In the genomic region with DNA sequence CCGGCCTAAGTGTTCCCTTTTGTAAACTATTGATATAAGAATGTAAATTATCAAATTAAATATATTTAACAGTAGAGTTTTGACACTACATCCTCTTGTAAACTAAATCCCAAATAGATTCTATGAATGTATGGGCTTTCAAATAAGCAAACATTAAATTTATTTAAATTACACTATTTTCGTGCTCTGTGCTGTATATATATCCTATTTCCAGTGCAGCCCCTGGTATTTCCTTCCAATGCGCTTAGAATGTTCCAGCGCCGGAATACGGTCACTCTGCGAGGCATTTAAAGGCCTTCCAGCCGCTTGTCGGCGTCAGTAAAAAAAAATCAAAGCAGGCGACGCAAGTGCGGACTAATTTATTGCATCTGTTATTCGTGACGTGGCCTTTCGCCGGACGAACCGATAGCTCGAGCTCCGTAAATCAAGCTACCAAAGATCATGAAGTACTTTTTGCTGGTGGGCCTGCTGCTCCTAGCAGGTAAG, we compare ENCODE assay signal across 1 fruit fly cellular context.
TF ChIP-seq lines count a peak whose summit lies in the region.

Gene Gp93 (plus strand): TSS at position 291 of the 486 bp plus-strand sequence.

TF ChIP-seq in whole organism, embryonic, 481 proteins besides CTCF, POLR2A, EP300 and RAD21 (continued from another document and continues in another):
- TF ChIP-seq Mes4 (GFP tag; optimal IDR thresholded peaks at IDR 0.05; lab: Kevin White, UChicago) (no peak), Xrp1 (GFP tag; IDR thresholded peaks at IDR 0.05; lab: Robert Waterston, UW) (peak; percentile 76), trem (tag; optimal IDR thresholded peaks at IDR 0.05; lab: Kevin White, UChicago) (peak; percentile 29), CG1832 (GFP tag; optimal IDR thresholded peaks at IDR 0.05; lab: Kevin White, UChicago) (no peak), ewg (GFP tag; optimal IDR thresholded peaks at IDR 0.05; lab: Kevin White, UChicago) (no peak), CG5180 (GFP tag; optimal IDR thresholded peaks at IDR 0.05; lab: Kevin White, UChicago) (no peak), CG12236 (GFP tag; optimal IDR thresholded peaks at IDR 0.05; lab: Kevin White, UChicago) (no peak), peb (GFP tag; IDR thresholded peaks at IDR 0.05; lab: Robert Waterston, UW) (no peak), Fer2 (tag; optimal IDR thresholded peaks at IDR 0.05; lab: Kevin White, UChicago) (no peak), Fer1 (GFP tag; optimal IDR thresholded peaks at IDR 0.05; lab: Kevin White, UChicago) (peak; percentile 39), eve (GFP tag; optimal IDR thresholded peaks at IDR 0.05; lab: Kevin White, UChicago) (no peak), Rx (GFP tag; IDR thresholded peaks at IDR 0.05; lab: Robert Waterston, UW) (peak; percentile 38; the same call in 1 of the 2 replicates), CG31224 (GFP tag; IDR thresholded peaks at IDR 0.05; lab: Robert Waterston, UW) (peak; percentile 47; the same call in 1 of the 2 replicates), CG10543 (GFP tag; optimal IDR thresholded peaks at IDR 0.05; lab: Kevin White, UChicago) (peak; percentile 8), NC2α (GFP tag; optimal IDR thresholded peaks at IDR 0.05; lab: Kevin White, UChicago) (peak; percentile 57), CG14667 (GFP tag; IDR thresholded peaks at IDR 0.05; lab: Robert Waterston, UW) (peak; percentile 57), Atf6 (GFP tag; IDR thresholded peaks at IDR 0.05; lab: Robert Waterston, UW) (peak; percentile 62; the same call in 1 of the 2 replicates), CG18599 (GFP tag; optimal IDR thresholded peaks at IDR 0.05; lab: Kevin White, UChicago) (peak; percentile 30), en (GFP tag; optimal IDR thresholded peaks at IDR 0.05; lab: Kevin White, UChicago) (no peak), wek (GFP tag; optimal IDR thresholded peaks at IDR 0.05; lab: Kevin White, UChicago) (no peak), D (optimal IDR thresholded peaks at IDR 0.05; lab: Kevin White, UChicago) (no peak), D (GFP tag; optimal IDR thresholded peaks at IDR 0.05; lab: Kevin White, UChicago) (no peak), gcm2 (GFP tag; optimal IDR thresholded peaks at IDR 0.05; lab: Kevin White, UChicago) (no peak), pfk (GFP tag; optimal IDR thresholded peaks at IDR 0.05; lab: Kevin White, UChicago) (peak; percentile 26), CG8478 (optimal IDR thresholded peaks at IDR 0.05; lab: Kevin White, UChicago) (no peak), pros (GFP tag; optimal IDR thresholded peaks at IDR 0.05; lab: Kevin White, UChicago) (no peak), Poxn (GFP tag; IDR thresholded peaks at IDR 0.05; lab: Robert Waterston, UW) (no peak), Opbp (GFP tag; IDR thresholded peaks at IDR 0.05; lab: Robert Waterston, UW; ENCODE audit: partially characterized antibody) (peak; percentile 56; the same call in 1 of the 3 replicates), Oaz (GFP tag; IDR thresholded peaks at IDR 0.05; lab: Robert Waterston, UW) (peak; percentile 21; the same call in 1 of the 2 replicates), knrl (GFP tag; IDR thresholded peaks at IDR 0.05; lab: Robert Waterston, UW; ENCODE audit: partially characterized antibody) (no peak), CG9876 (GFP tag; optimal IDR thresholded peaks at IDR 0.05; lab: Kevin White, UChicago) (no peak), Mrtf (GFP tag; IDR thresholded peaks at IDR 0.05; lab: Robert Waterston, UW) (0 out of 3 replicates have a peak, but pooled peaks have one; percentile 53), ap (GFP tag; IDR thresholded peaks at IDR 0.05; lab: Robert Waterston, UW) (no peak), Meics (GFP tag; optimal IDR thresholded peaks at IDR 0.05; lab: Kevin White, UChicago) (peak; percentile 53), lab (GFP tag; optimal IDR thresholded peaks at IDR 0.05; lab: Kevin White, UChicago) (no peak), CG14441 (GFP tag; IDR thresholded peaks at IDR 0.05; lab: Robert Waterston, UW) (peak; percentile 66), CG2889 (GFP tag; IDR thresholded peaks at IDR 0.05; lab: Robert Waterston, UW) (no peak), Aef1 (GFP tag; IDR thresholded peaks at IDR 0.05; lab: Robert Waterston, UW) (peak; percentile 55; the same call in 2 of the 3 replicates), CG6689 (GFP tag; IDR thresholded peaks at IDR 0.05; lab: Robert Waterston, UW) (peak; percentile 70), Nf-YC (tag; optimal IDR thresholded peaks at IDR 0.05; lab: Kevin White, UChicago) (no peak), Ets97D (GFP tag; optimal IDR thresholded peaks at IDR 0.05; lab: Kevin White, UChicago) (peak; percentile 21), dmrt11E (tag; optimal IDR thresholded peaks at IDR 0.05; lab: Kevin White, UChicago) (peak; percentile 69), HmgZ (tag; optimal IDR thresholded peaks at IDR 0.05; lab: Kevin White, UChicago) (peak; percentile 48), CG8359 (GFP tag; optimal IDR thresholded peaks at IDR 0.05; lab: Kevin White, UChicago; ENCODE audit: borderline replicate concordance) (no peak), pan (optimal IDR thresholded peaks at IDR 0.05; lab: Kevin White, UChicago) (no peak), pan (GFP tag; optimal IDR thresholded peaks at IDR 0.05 in 1 of 2, IDR thresholded peaks at IDR 0.05 in 1 of 2) (peak in 1 of 2 experiments; percentile 67), ro (GFP tag; IDR thresholded peaks at IDR 0.05; lab: Robert Waterston, UW) (peak; percentile 45; the same call in 1 of the 2 replicates), CG3726 (GFP tag; IDR thresholded peaks at IDR 0.05; lab: Robert Waterston, UW) (no peak), pb (GFP tag; optimal IDR thresholded peaks at IDR 0.05; lab: Kevin White, UChicago) (no peak), ATbp (GFP tag; optimal IDR thresholded peaks at IDR 0.05; lab: Kevin White, UChicago) (peak; percentile 26), yki (optimal IDR thresholded peaks at IDR 0.05; lab: Kevin White, UChicago) (no peak), Adf1 (GFP tag; IDR thresholded peaks at IDR 0.05; lab: Robert Waterston, UW) (peak; percentile 37; the same call in 1 of the 2 replicates), grn (GFP tag; optimal IDR thresholded peaks at IDR 0.05; lab: Kevin White, UChicago) (no peak), CG9817 (tag; optimal IDR thresholded peaks at IDR 0.05; lab: Kevin White, UChicago) (peak; percentile 46), CG12744 (GFP tag; optimal IDR thresholded peaks at IDR 0.05; lab: Kevin White, UChicago) (no peak), CG12769 (tag; optimal IDR thresholded peaks at IDR 0.05; lab: Kevin White, UChicago) (no peak), CG15479 (GFP tag; optimal IDR thresholded peaks at IDR 0.05; lab: Kevin White, UChicago) (no peak), CG9797 (GFP tag; optimal IDR thresholded peaks at IDR 0.05; lab: Kevin White, UChicago) (peak; percentile 32), CG14965 (GFP tag; optimal IDR thresholded peaks at IDR 0.05; lab: Kevin White, UChicago; ENCODE audit: borderline replicate concordance) (no peak), CG17361 (GFP tag; IDR thresholded peaks at IDR 0.05; lab: Robert Waterston, UW) (peak; percentile 85), stwl (tag; optimal IDR thresholded peaks at IDR 0.05; lab: Kevin White, UChicago) (no peak), gt (GFP tag; IDR thresholded peaks at IDR 0.05; lab: Robert Waterston, UW) (no peak), Hmx (GFP tag; optimal IDR thresholded peaks at IDR 0.05; lab: Kevin White, UChicago) (no peak), CG17829 (tag; optimal IDR thresholded peaks at IDR 0.05; lab: Kevin White, UChicago) (peak; percentile 62), CG15601 (tag; optimal IDR thresholded peaks at IDR 0.05; lab: Kevin White, UChicago) (no peak), CG14014 (GFP tag; IDR thresholded peaks at IDR 0.05; lab: Robert Waterston, UW) (peak; percentile 69), ftz-f1 (GFP tag; optimal IDR thresholded peaks at IDR 0.05; lab: Kevin White, UChicago) (no peak), Lpt (GFP tag; optimal IDR thresholded peaks at IDR 0.05; lab: Kevin White, UChicago) (no peak), kni (GFP tag; optimal IDR thresholded peaks at IDR 0.05; lab: Kevin White, UChicago) (no peak), hth (optimal IDR thresholded peaks at IDR 0.05; lab: Kevin White, UChicago) (no peak), Trl (optimal IDR thresholded peaks at IDR 0.05; lab: Kevin White, UChicago) (no peak), Trl (GFP tag; optimal IDR thresholded peaks at IDR 0.05; lab: Kevin White, UChicago) (no peak), CG42726 (GFP tag; IDR thresholded peaks at IDR 0.05; lab: Robert Waterston, UW; ENCODE audit: partially characterized antibody) (peak; percentile 57; the same call in 1 of the 2 replicates), zen (tag; optimal IDR thresholded peaks at IDR 0.05; lab: Kevin White, UChicago) (peak; percentile 33), NfI (GFP tag; optimal IDR thresholded peaks at IDR 0.05; lab: Kevin White, UChicago) (peak; percentile 59), CG2199 (GFP tag; IDR thresholded peaks at IDR 0.05; lab: Robert Waterston, UW) (no peak), chif (GFP tag; optimal IDR thresholded peaks at IDR 0.05; lab: Kevin White, UChicago) (peak; percentile 28 to 36), psq (GFP tag; optimal IDR thresholded peaks at IDR 0.05; lab: Kevin White, UChicago) (no peak), tgo (GFP tag; IDR thresholded peaks at IDR 0.05; lab: Robert Waterston, UW) (peak; percentile 71; the same call in 2 of the 3 replicates), p53 (GFP tag; optimal IDR thresholded peaks at IDR 0.05; lab: Kevin White, UChicago) (no peak), CG6854 (GFP tag; optimal IDR thresholded peaks at IDR 0.05; lab: Kevin White, UChicago) (no peak), hbn (GFP tag; IDR thresholded peaks at IDR 0.05; lab: Robert Waterston, UW; ENCODE audit: partially characterized antibody) (no peak), tin (GFP tag; optimal IDR thresholded peaks at IDR 0.05; lab: Kevin White, UChicago) (peak; percentile 31), HLH54F (GFP tag; optimal IDR thresholded peaks at IDR 0.05; lab: Kevin White, UChicago) (peak; percentile 48), Gsc (GFP tag; IDR thresholded peaks at IDR 0.05; lab: Robert Waterston, UW) (no peak), ranshi (GFP tag; IDR thresholded peaks at IDR 0.05; lab: Robert Waterston, UW) (0 out of 2 replicates have a peak, but pooled peaks have one; percentile 12), twi (tag; optimal IDR thresholded peaks at IDR 0.05; lab: Kevin White, UChicago) (peak; percentile 31), Myb (GFP tag; optimal IDR thresholded peaks at IDR 0.05; lab: Kevin White, UChicago) (no peak), bsh (GFP tag; optimal IDR thresholded peaks at IDR 0.05; lab: Kevin White, UChicago) (peak; percentile 20 to 53), bcd (GFP tag; optimal IDR thresholded peaks at IDR 0.05; lab: Kevin White, UChicago) (peak; percentile 38), slou (GFP tag; optimal IDR thresholded peaks at IDR 0.05; lab: Kevin White, UChicago) (peak; percentile 12), ham (GFP tag; IDR thresholded peaks at IDR 0.05; lab: Robert Waterston, UW) (no peak), CG6175 (GFP tag; IDR thresholded peaks at IDR 0.05; lab: Robert Waterston, UW) (no peak), CG8924 (tag; optimal IDR thresholded peaks at IDR 0.05; lab: Kevin White, UChicago) (peak; percentile 70), slp2 (GFP tag; optimal IDR thresholded peaks at IDR 0.05; lab: Kevin White, UChicago) (peak; percentile 13), CG10321 (GFP tag; IDR thresholded peaks at IDR 0.05; lab: Robert Waterston, UW) (peak; percentile 33; the same call in 1 of the 2 replicates), CG4424 (GFP tag; optimal IDR thresholded peaks at IDR 0.05; lab: Kevin White, UChicago) (peak; percentile 50), CG14710 (tag; optimal IDR thresholded peaks at IDR 0.05; lab: Kevin White, UChicago) (peak; percentile 38), Six4 (GFP tag; optimal IDR thresholded peaks at IDR 0.05; lab: Kevin White, UChicago) (peak; percentile 51), zfh1 (GFP tag; IDR thresholded peaks at IDR 0.05; lab: Robert Waterston, UW) (peak; percentile 74; the same call in 2 of the 3 replicates), CG3163 (GFP tag; optimal IDR thresholded peaks at IDR 0.05; lab: Kevin White, UChicago) (no peak), CG11504 (tag; optimal IDR thresholded peaks at IDR 0.05; lab: Kevin White, UChicago) (no peak), CG7987 (GFP tag; optimal IDR thresholded peaks at IDR 0.05; lab: Kevin White, UChicago) (peak; percentile 37), Ravus (GFP tag; IDR thresholded peaks at IDR 0.05; lab: Robert Waterston, UW) (no peak), CG1792 (GFP tag; optimal IDR thresholded peaks at IDR 0.05; lab: Kevin White, UChicago) (no peak), H2.0 (GFP tag; IDR thresholded peaks at IDR 0.05; lab: Robert Waterston, UW) (peak; percentile 55; the same call in 1 of the 2 replicates), Awh (GFP tag; IDR thresholded peaks at IDR 0.05; lab: Robert Waterston, UW) (0 out of 2 replicates have a peak, but pooled peaks have one; percentile 32), CG10431 (GFP tag; optimal IDR thresholded peaks at IDR 0.05; lab: Kevin White, UChicago) (no peak), BtbVII (GFP tag; optimal IDR thresholded peaks at IDR 0.05; lab: Kevin White, UChicago) (no peak), CG3407 (GFP tag; optimal IDR thresholded peaks at IDR 0.05; lab: Kevin White, UChicago) (no peak), E2f1 (GFP tag; IDR thresholded peaks at IDR 0.05; lab: Robert Waterston, UW) (no peak), CG17385 (GFP tag; optimal IDR thresholded peaks at IDR 0.05; lab: Kevin White, UChicago) (peak; percentile 44), CG15011 (GFP tag; optimal IDR thresholded peaks at IDR 0.05; lab: Kevin White, UChicago) (no peak), Scr (GFP tag; IDR thresholded peaks at IDR 0.05; lab: Robert Waterston, UW; ENCODE audit: partially characterized antibody) (peak; percentile 30; the same call in 1 of the 2 replicates), CG13123 (GFP tag; optimal IDR thresholded peaks at IDR 0.05; lab: Kevin White, UChicago) (peak; percentile 11), Bgb (GFP tag; IDR thresholded peaks at IDR 0.05; lab: Robert Waterston, UW; ENCODE audit: partially characterized antibody) (0 out of 2 replicates have a peak, but pooled peaks have one; percentile 20), ac (GFP tag; optimal IDR thresholded peaks at IDR 0.05; lab: Kevin White, UChicago) (no peak), Hr51 (GFP tag; optimal IDR thresholded peaks at IDR 0.05; lab: Kevin White, UChicago) (peak; percentile 15 to 66), run (tag; optimal IDR thresholded peaks at IDR 0.05; lab: Kevin White, UChicago) (no peak), cad (GFP tag; optimal IDR thresholded peaks at IDR 0.05; lab: Kevin White, UChicago) (no peak), wor (GFP tag; IDR thresholded peaks at IDR 0.05; lab: Robert Waterston, UW) (0 out of 2 replicates have a peak, but pooled peaks have one; percentile 19), ERR (GFP tag; optimal IDR thresholded peaks at IDR 0.05; lab: Kevin White, UChicago) (peak; percentile 35), CG15073 (GFP tag; optimal IDR thresholded peaks at IDR 0.05; lab: Kevin White, UChicago) (no peak), klu (GFP tag; IDR thresholded peaks at IDR 0.05; lab: Robert Waterston, UW) (peak; percentile 19; the same call in 1 of the 2 replicates)
